Worm (Caenorhabditis elegans): ENCODE data around the gene F20D6.11.

Gene F20D6.11

ce11 chrV:8217661-8218265 lies 18.9 kb upstream of the F20D6.11 start, which contains the start of gene K07C11.8:
TSS of gene K07C11.8 (minus strand) at chrV:8217884.
- TF ChIP-seq ceh-13 (GFP tag; optimal IDR thresholded peaks at IDR 0.05) (no peak), aly-1 (tag; optimal IDR thresholded peaks at IDR 0.05) (no peak), ets-7 (tag; optimal IDR thresholded peaks at IDR 0.05) (no peak), flt-1 (GFP tag; IDR thresholded peaks at IDR 0.05) (no peak), hnd-1 (tag; optimal IDR thresholded peaks at IDR 0.05) (no peak), tbx-37 (GFP tag; conservative IDR thresholded peaks at IDR 0.05) (no peak), tra-4 (tag; optimal IDR thresholded peaks at IDR 0.05) (no peak), hmbx-1 (tag; optimal IDR thresholded peaks at IDR 0.05) (no peak), B0310.2 (tag; optimal IDR thresholded peaks at IDR 0.05) (no peak)

ce11 chrV:8217118-8217517 lies 18.2 kb upstream of the F20D6.11 start:
- TF ChIP-seq ceh-13 (GFP tag; optimal IDR thresholded peaks at IDR 0.05) (no peak), tra-4 (tag; optimal IDR thresholded peaks at IDR 0.05) (no peak), hmg-4 (GFP tag; optimal IDR thresholded peaks at IDR 0.05) (no peak), hmbx-1 (tag; optimal IDR thresholded peaks at IDR 0.05) (no peak), scrt-1 (GFP tag; IDR thresholded peaks at IDR 0.05) (no peak), pes-1 (GFP tag; IDR thresholded peaks at IDR 0.05) (no peak), tbx-11 (GFP tag; IDR thresholded peaks at IDR 0.05) (no peak), flt-1 (GFP tag; IDR thresholded peaks at IDR 0.05) (no peak)

ce11 chrV:8215158-8215557 lies 16.3 kb upstream of the F20D6.11 start:
- TF ChIP-seq ceh-36 (tag; optimal IDR thresholded peaks at IDR 0.05): no peak

ce11 chrV:8213868-8214267 lies 15.0 kb upstream of the F20D6.11 start, which contains the start of gene K07C11.7:
TSS of gene K07C11.7 (minus strand) at chrV:8213968.
- TF ChIP-seq flt-1 (GFP tag; IDR thresholded peaks at IDR 0.05) (no peak), ceh-36 (tag; optimal IDR thresholded peaks at IDR 0.05) (no peak), sea-1 (GFP tag; conservative IDR thresholded peaks at IDR 0.05) (no peak), hmbx-1 (tag; optimal IDR thresholded peaks at IDR 0.05) (no peak), F13C5.2 (tag; optimal IDR thresholded peaks at IDR 0.05) (no peak), tbx-37 (GFP tag; conservative IDR thresholded peaks at IDR 0.05) (no peak), tra-4 (tag; optimal IDR thresholded peaks at IDR 0.05) (no peak), tbx-11 (GFP tag; IDR thresholded peaks at IDR 0.05) (no peak), ama-1 (optimal IDR thresholded peaks at IDR 0.05) (no peak), aly-1 (tag; optimal IDR thresholded peaks at IDR 0.05) (no peak), B0310.2 (tag; optimal IDR thresholded peaks at IDR 0.05) (no peak), hmg-4 (GFP tag; optimal IDR thresholded peaks at IDR 0.05) (no peak), ets-7 (tag; optimal IDR thresholded peaks at IDR 0.05) (no peak), hnd-1 (tag; optimal IDR thresholded peaks at IDR 0.05) (no peak), scrt-1 (GFP tag; IDR thresholded peaks at IDR 0.05) (no peak), ceh-13 (GFP tag; optimal IDR thresholded peaks at IDR 0.05) (no peak), pes-1 (GFP tag; IDR thresholded peaks at IDR 0.05) (no peak)

ce11 chrV:8212816-8213215 lies 13.9 kb upstream of the F20D6.11 start:
- TF ChIP-seq flt-1 (GFP tag; IDR thresholded peaks at IDR 0.05) (no peak), ets-7 (tag; optimal IDR thresholded peaks at IDR 0.05) (no peak), hmbx-1 (tag; optimal IDR thresholded peaks at IDR 0.05) (no peak), hnd-1 (tag; optimal IDR thresholded peaks at IDR 0.05) (no peak), pes-1 (GFP tag; IDR thresholded peaks at IDR 0.05) (no peak), aly-1 (tag; optimal IDR thresholded peaks at IDR 0.05) (no peak), sea-1 (GFP tag; conservative IDR thresholded peaks at IDR 0.05) (no peak), ceh-13 (GFP tag; optimal IDR thresholded peaks at IDR 0.05) (no peak), tbx-11 (GFP tag; IDR thresholded peaks at IDR 0.05) (no peak), hmg-4 (GFP tag; optimal IDR thresholded peaks at IDR 0.05) (no peak), B0310.2 (tag; optimal IDR thresholded peaks at IDR 0.05) (no peak), tra-4 (tag; optimal IDR thresholded peaks at IDR 0.05) (no peak), ama-1 (optimal IDR thresholded peaks at IDR 0.05) (no peak), scrt-1 (GFP tag; IDR thresholded peaks at IDR 0.05) (no peak), F13C5.2 (tag; optimal IDR thresholded peaks at IDR 0.05) (no peak)

ce11 chrV:8211993-8212392 lies 13.1 kb upstream of the F20D6.11 start:
- TF ChIP-seq tra-4 (tag; optimal IDR thresholded peaks at IDR 0.05) (no peak), ets-7 (tag; optimal IDR thresholded peaks at IDR 0.05) (no peak)

- TF ChIP-seq hmg-4 (GFP tag; optimal IDR thresholded peaks at IDR 0.05) (no peak), flt-1 (GFP tag; IDR thresholded peaks at IDR 0.05) (no peak), ama-1 (optimal IDR thresholded peaks at IDR 0.05) (no peak), hmbx-1 (tag; optimal IDR thresholded peaks at IDR 0.05) (no peak), F13C5.2 (tag; optimal IDR thresholded peaks at IDR 0.05) (no peak)
Observed at ce11 chrV:8210527-8210926, 11.6 kb upstream of the F20D6.11 start.

ce11 chrV:8206931-8207330 lies 8.0 kb upstream of the F20D6.11 start, which contains the start of gene timp-1:
TSS of gene timp-1 (plus strand) at chrV:8207235.
- TF ChIP-seq aly-1 (tag; optimal IDR thresholded peaks at IDR 0.05): no peak
- TF ChIP-seq tbx-11 (GFP tag; IDR thresholded peaks at IDR 0.05): no peak
- no peak for TF ChIP-seq F13C5.2 (tag; optimal IDR thresholded peaks at IDR 0.05)
- no peak for TF ChIP-seq ceh-36 (tag; optimal IDR thresholded peaks at IDR 0.05)
- TF ChIP-seq scrt-1 (GFP tag; IDR thresholded peaks at IDR 0.05): no peak
- no peak for TF ChIP-seq B0310.2 (tag; optimal IDR thresholded peaks at IDR 0.05)
- TF ChIP-seq ets-7 (tag; optimal IDR thresholded peaks at IDR 0.05): no peak
- TF ChIP-seq flt-1 (GFP tag; IDR thresholded peaks at IDR 0.05): no peak
- no peak for TF ChIP-seq pes-1 (GFP tag; IDR thresholded peaks at IDR 0.05)
- TF ChIP-seq tbx-37 (GFP tag; conservative IDR thresholded peaks at IDR 0.05): no peak
- TF ChIP-seq hmg-4 (GFP tag; optimal IDR thresholded peaks at IDR 0.05): no peak
- no peak for TF ChIP-seq tra-4 (tag; optimal IDR thresholded peaks at IDR 0.05)
- no peak for TF ChIP-seq sea-1 (GFP tag; conservative IDR thresholded peaks at IDR 0.05)
- TF ChIP-seq hmbx-1 (tag; optimal IDR thresholded peaks at IDR 0.05): no peak
- no peak for TF ChIP-seq ama-1 (optimal IDR thresholded peaks at IDR 0.05)
- no peak for TF ChIP-seq hnd-1 (tag; optimal IDR thresholded peaks at IDR 0.05)
- no peak for TF ChIP-seq ceh-13 (GFP tag; optimal IDR thresholded peaks at IDR 0.05)
